Worm (Caenorhabditis elegans): ENCODE results near the gene Y11D7A.7.

The Y11D7A.7 gene

DNA sequence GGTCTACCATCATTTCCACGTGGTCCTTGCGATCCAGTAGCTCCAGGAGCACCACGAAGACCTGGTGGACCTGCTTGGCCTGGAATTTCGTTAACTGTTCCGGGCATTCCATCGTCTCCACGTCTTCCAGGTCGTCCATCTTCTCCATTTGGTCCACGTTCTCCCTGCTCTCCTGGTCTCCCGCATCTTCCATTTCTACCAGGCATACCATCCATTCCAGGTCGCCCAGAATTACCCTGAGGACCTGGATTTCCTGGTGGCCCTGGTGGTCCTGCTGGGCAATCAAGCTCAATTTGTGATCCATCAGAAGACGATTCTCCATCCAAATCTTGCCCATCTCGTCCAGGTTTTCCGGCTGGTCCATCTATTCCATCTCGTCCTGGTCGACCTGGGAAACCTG lies 11.5 kb downstream of the Y11D7A.7 start:
- TF ChIP-seq pes-1 (GFP tag; IDR thresholded peaks at IDR 0.05) (no peak), ama-1 (optimal IDR thresholded peaks at IDR 0.05) (no peak), ceh-13 (GFP tag; optimal IDR thresholded peaks at IDR 0.05) (no peak), hnd-1 (tag; optimal IDR thresholded peaks at IDR 0.05) (no peak), hmg-4 (GFP tag; optimal IDR thresholded peaks at IDR 0.05) (no peak), ceh-36 (tag; optimal IDR thresholded peaks at IDR 0.05) (no peak)

DNA sequence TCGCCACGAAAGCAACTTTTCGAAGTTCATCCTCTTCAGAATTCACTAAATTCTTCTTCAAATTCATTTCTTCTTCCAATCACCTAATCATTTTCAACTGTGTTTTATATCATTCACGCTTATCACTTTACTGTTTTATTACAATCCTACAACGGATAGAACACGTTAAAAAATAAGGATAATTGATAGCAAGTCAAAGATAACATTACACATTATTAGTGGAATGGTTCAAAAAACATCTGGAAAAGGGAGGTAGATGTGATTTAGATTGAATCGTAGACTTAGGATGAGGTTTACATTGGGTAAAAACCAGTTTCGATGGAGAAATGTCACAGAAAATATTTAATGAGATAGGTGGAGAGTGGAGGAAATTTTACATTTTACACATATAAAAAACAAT lies 12.4 kb downstream of the Y11D7A.7 start, which contains the start of gene col-120:
col-120 (minus strand) TSS at position 101 of the 400 bp plus-strand sequence.
- TF ChIP-seq B0310.2 (tag; optimal IDR thresholded peaks at IDR 0.05), result no peak
- no peak for TF ChIP-seq ets-7 (tag; optimal IDR thresholded peaks at IDR 0.05)
- no peak for TF ChIP-seq hmbx-1 (tag; optimal IDR thresholded peaks at IDR 0.05)
- no peak for TF ChIP-seq pes-1 (GFP tag; IDR thresholded peaks at IDR 0.05)
- no peak for TF ChIP-seq scrt-1 (GFP tag; IDR thresholded peaks at IDR 0.05)
- TF ChIP-seq ceh-13 (GFP tag; optimal IDR thresholded peaks at IDR 0.05), result no peak

DNA sequence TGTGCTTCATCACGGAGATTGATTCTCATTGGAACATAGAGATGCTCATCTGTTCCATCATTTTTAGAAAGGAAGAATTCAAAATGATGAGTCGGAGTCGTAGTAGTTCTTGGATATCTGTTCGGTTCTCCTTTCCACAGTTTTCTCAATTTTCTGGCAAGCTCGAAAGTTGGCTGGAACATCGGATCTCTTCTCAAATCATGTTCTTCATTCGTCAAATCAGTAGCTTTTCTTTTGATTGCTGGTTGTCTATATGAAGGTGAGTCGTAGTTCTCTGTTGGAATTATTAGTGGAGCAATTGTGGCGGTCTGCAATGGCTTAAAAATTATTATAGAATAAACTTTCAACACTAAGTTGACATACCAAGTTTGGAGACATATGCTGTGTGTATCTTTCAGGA lies 13.0 kb downstream of the Y11D7A.7 start:
- TF ChIP-seq B0310.2 (tag; optimal IDR thresholded peaks at IDR 0.05) (no peak), ceh-13 (GFP tag; optimal IDR thresholded peaks at IDR 0.05) (no peak), hmg-4 (GFP tag; optimal IDR thresholded peaks at IDR 0.05) (no peak), tbx-37 (GFP tag; conservative IDR thresholded peaks at IDR 0.05) (no peak), hnd-1 (tag; optimal IDR thresholded peaks at IDR 0.05) (no peak), sea-1 (GFP tag; conservative IDR thresholded peaks at IDR 0.05) (no peak), tra-4 (tag; optimal IDR thresholded peaks at IDR 0.05) (no peak), pes-1 (GFP tag; IDR thresholded peaks at IDR 0.05) (no peak), ets-7 (tag; optimal IDR thresholded peaks at IDR 0.05) (no peak)

DNA sequence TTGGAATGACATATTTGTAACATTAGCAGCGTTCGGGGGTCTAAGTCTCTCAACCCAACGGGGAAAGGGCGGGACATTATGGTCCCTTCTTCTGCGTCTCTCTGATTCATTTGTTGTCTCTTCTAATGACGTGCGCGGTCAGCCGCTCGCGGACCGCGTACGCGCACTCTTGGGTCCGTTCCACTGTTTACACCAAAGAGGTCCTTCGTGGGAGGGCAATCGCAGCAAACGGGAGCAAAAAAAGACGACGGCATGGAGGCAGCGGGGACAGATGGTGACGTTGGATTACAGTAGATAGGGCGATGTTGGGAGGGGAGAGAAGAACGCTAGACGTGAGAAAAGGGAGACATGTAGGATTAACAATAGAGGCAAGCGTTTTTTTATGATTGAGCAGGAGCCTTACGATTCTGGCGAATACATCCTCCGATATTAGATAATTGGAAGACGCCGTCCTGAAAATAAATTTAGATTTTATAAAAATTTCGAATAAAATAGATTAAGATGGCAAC lies 14.5 kb downstream of the Y11D7A.7 start, which contains the start of gene flh-1:
flh-1 (minus strand) TSS at position 459 of the 509 bp plus-strand sequence.
- TF ChIP-seq tbx-37 (GFP tag; conservative IDR thresholded peaks at IDR 0.05) (no peak), scrt-1 (GFP tag; IDR thresholded peaks at IDR 0.05) (no peak), tra-4 (tag; optimal IDR thresholded peaks at IDR 0.05) (no peak), F13C5.2 (tag; optimal IDR thresholded peaks at IDR 0.05) (peak; percentile 15), ama-1 (optimal IDR thresholded peaks at IDR 0.05) (no peak), hmg-4 (GFP tag; optimal IDR thresholded peaks at IDR 0.05) (peak; percentile 86), ceh-36 (tag; optimal IDR thresholded peaks at IDR 0.05) (peak; percentile 70), B0310.2 (tag; optimal IDR thresholded peaks at IDR 0.05) (no peak), sea-1 (GFP tag; conservative IDR thresholded peaks at IDR 0.05) (peak; percentile 82), aly-1 (tag; optimal IDR thresholded peaks at IDR 0.05) (peak; percentile 47)

DNA sequence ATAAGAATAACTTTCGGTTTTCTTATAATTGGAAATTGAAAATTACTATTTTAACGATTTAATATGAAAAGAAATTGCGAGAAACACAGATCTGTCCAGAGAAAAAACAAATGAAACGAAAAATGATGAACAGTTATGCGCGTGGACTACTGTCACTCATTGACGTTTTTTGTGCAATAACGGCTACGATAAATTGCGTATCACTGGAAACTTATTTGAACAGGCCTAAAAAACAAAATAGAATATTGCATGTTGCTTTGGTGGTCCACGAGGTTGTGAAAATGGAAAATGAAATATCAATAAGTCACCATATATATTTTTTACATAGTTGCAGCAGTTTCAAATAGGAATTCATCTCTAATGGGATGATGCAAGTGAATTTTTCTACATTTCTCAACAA lies 15.2 kb downstream of the Y11D7A.7 start:
- no peak for TF ChIP-seq ceh-13 (GFP tag; optimal IDR thresholded peaks at IDR 0.05)
- no peak for TF ChIP-seq scrt-1 (GFP tag; IDR thresholded peaks at IDR 0.05)
- TF ChIP-seq flt-1 (GFP tag; IDR thresholded peaks at IDR 0.05), result no peak
- no peak for TF ChIP-seq F13C5.2 (tag; optimal IDR thresholded peaks at IDR 0.05)
- no peak for TF ChIP-seq tbx-11 (GFP tag; IDR thresholded peaks at IDR 0.05)
- TF ChIP-seq ceh-36 (tag; optimal IDR thresholded peaks at IDR 0.05), result no peak
- TF ChIP-seq pes-1 (GFP tag; IDR thresholded peaks at IDR 0.05), result no peak
- no peak for TF ChIP-seq hmbx-1 (tag; optimal IDR thresholded peaks at IDR 0.05)
- TF ChIP-seq B0310.2 (tag; optimal IDR thresholded peaks at IDR 0.05), result no peak
- no peak for TF ChIP-seq sea-1 (GFP tag; conservative IDR thresholded peaks at IDR 0.05)
- TF ChIP-seq hmg-4 (GFP tag; optimal IDR thresholded peaks at IDR 0.05), result no peak
- no peak for TF ChIP-seq ama-1 (optimal IDR thresholded peaks at IDR 0.05)
- no peak for TF ChIP-seq tbx-37 (GFP tag; conservative IDR thresholded peaks at IDR 0.05)
- TF ChIP-seq ets-7 (tag; optimal IDR thresholded peaks at IDR 0.05), result no peak
- TF ChIP-seq aly-1 (tag; optimal IDR thresholded peaks at IDR 0.05), result no peak
- no peak for TF ChIP-seq tra-4 (tag; optimal IDR thresholded peaks at IDR 0.05)
- TF ChIP-seq hnd-1 (tag; optimal IDR thresholded peaks at IDR 0.05), result no peak

DNA sequence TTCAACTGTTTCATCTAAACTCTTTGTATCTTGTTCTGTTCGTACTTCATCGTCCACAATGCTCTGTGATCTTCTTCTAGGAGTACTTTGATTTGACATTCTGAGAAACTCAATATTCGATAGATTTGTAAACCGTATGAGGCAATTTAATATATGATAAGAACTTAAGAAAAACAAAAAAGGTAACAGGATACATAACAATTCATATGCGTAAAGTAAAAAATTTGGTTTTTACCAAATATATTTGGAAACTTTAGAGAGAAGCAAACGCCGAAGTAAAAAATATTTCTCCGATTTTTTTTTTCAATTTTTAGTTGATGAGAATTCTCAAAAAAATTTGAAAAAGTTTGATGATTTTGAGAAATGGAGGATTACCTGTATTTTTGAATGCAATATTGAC lies 17.1 kb downstream of the Y11D7A.7 start, which contains the start of gene Y11D7A.19:
Y11D7A.19 (minus strand) TSS at position 101 of the 400 bp plus-strand sequence.
- no peak for TF ChIP-seq flt-1 (GFP tag; IDR thresholded peaks at IDR 0.05)
- TF ChIP-seq ama-1 (optimal IDR thresholded peaks at IDR 0.05), result no peak
- no peak for TF ChIP-seq hmg-4 (GFP tag; optimal IDR thresholded peaks at IDR 0.05)
- no peak for TF ChIP-seq ceh-36 (tag; optimal IDR thresholded peaks at IDR 0.05)
- no peak for TF ChIP-seq pes-1 (GFP tag; IDR thresholded peaks at IDR 0.05)
- no peak for TF ChIP-seq tra-4 (tag; optimal IDR thresholded peaks at IDR 0.05)
- TF ChIP-seq sea-1 (GFP tag; conservative IDR thresholded peaks at IDR 0.05), result no peak
- TF ChIP-seq scrt-1 (GFP tag; IDR thresholded peaks at IDR 0.05), result no peak
- TF ChIP-seq B0310.2 (tag; optimal IDR thresholded peaks at IDR 0.05), result no peak
- TF ChIP-seq ets-7 (tag; optimal IDR thresholded peaks at IDR 0.05), result no peak
- no peak for TF ChIP-seq ceh-13 (GFP tag; optimal IDR thresholded peaks at IDR 0.05)

DNA sequence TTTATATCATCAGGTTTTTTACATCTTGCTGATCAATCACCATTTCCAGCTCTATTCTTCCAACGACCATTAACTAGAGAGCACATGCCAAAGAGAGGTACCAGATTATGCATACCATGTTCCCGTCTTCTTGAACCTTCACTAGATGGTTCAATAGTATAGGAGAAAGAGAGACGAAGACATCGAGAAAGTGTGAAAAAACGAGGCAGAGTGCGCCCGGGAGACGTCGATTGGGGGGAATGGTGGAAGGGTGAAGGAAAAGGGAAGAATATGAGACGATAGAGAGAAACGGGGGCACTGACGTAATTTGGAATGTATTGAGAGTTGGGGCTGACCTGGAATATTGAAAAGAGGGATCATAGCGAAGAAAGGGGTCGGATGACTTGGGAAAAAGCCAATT lies 18.3 kb downstream of the Y11D7A.7 start:
- no peak for TF ChIP-seq ama-1 (optimal IDR thresholded peaks at IDR 0.05)
- TF ChIP-seq pes-1 (GFP tag; IDR thresholded peaks at IDR 0.05), result 0 out of 2 replicates have a peak, but pooled peaks have one; percentile 13
- TF ChIP-seq hmg-4 (GFP tag; optimal IDR thresholded peaks at IDR 0.05), result peak; percentile 72
- no peak for TF ChIP-seq sea-1 (GFP tag; conservative IDR thresholded peaks at IDR 0.05)
- TF ChIP-seq tbx-37 (GFP tag; conservative IDR thresholded peaks at IDR 0.05), result no peak
- TF ChIP-seq flt-1 (GFP tag; IDR thresholded peaks at IDR 0.05), result no peak
- TF ChIP-seq scrt-1 (GFP tag; IDR thresholded peaks at IDR 0.05), result no peak
- no peak for TF ChIP-seq ets-7 (tag; optimal IDR thresholded peaks at IDR 0.05)
- TF ChIP-seq hmbx-1 (tag; optimal IDR thresholded peaks at IDR 0.05), result no peak
- no peak for TF ChIP-seq ceh-13 (GFP tag; optimal IDR thresholded peaks at IDR 0.05)
- TF ChIP-seq hnd-1 (tag; optimal IDR thresholded peaks at IDR 0.05), result no peak

DNA sequence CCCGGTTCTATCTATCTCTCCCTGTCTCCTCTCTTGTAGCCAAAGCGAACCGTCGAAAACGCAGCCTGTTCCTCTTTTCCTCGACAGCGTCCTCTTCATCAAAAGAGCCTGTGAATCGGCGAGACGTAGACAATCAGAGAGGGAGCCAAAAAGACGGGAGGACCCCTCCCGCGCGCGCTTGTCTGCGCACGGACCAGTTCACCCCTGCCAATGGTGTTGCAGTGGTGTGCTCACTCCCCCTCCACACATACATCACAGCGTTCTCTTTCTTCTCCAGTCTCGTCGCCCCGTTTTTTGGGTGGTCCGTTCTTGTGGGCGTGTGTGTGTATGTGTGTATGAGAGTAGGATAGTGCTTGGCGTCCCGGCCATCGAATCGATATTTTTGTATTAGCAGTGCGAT lies 19.6 kb downstream of the Y11D7A.7 start:
- TF ChIP-seq ama-1 (optimal IDR thresholded peaks at IDR 0.05), result no peak
- no peak for TF ChIP-seq tbx-11 (GFP tag; IDR thresholded peaks at IDR 0.05)
- TF ChIP-seq scrt-1 (GFP tag; IDR thresholded peaks at IDR 0.05), result peak; percentile 67; the same call in 1 of the 2 replicates
- TF ChIP-seq aly-1 (tag; optimal IDR thresholded peaks at IDR 0.05), result peak; percentile 77
- no peak for TF ChIP-seq tbx-37 (GFP tag; conservative IDR thresholded peaks at IDR 0.05)
- TF ChIP-seq flt-1 (GFP tag; IDR thresholded peaks at IDR 0.05), result peak; percentile 58
- no peak for TF ChIP-seq B0310.2 (tag; optimal IDR thresholded peaks at IDR 0.05)
